Worm (Caenorhabditis elegans) whole organism, L4/young adult: ENCODE results near the gene R02E4.2.

Experiments used
- W03F9.2 ChIP-seq: fragments of 150-350 bp; optimal IDR thresholded peaks from 2 replicates; lab custom pipeline; 2014; ENCODE audit warnings: missing biosample characterization, missing genetic modification characterization
- dao-5 ChIP-seq: sonication (generic microtip); optimal IDR thresholded peaks from 2 replicates; lab custom pipeline; 2016; ENCODE audit warnings: missing genotype, missing genetic modification characterization, moderate library complexity, missing compliant biosample characterization
- him-1 ChIP-seq: sonication (generic microtip); optimal IDR thresholded peaks from 2 replicates; lab custom pipeline; 2016; ENCODE audit warnings: missing genotype, missing genetic modification reagents, missing genetic modification characterization, missing compliant biosample characterization

Gene R02E4.2

ce11 chrX:4139593-4140565 lies 32.6 kb downstream of the R02E4.2 start, which contains the start of gene ZK470.4:
TSS of gene ZK470.4 (minus strand) at chrX:4139767.
- TF ChIP-seq him-1 (tag; lab: Kevin White, UChicago) (no peak), W03F9.2 (peak; percentile 11)

- TF ChIP-seq dao-5 (tag; lab: Kevin White, UChicago) = no peak
- TF ChIP-seq him-1 (tag; lab: Kevin White, UChicago) = no peak
- no peak for TF ChIP-seq W03F9.2
Observed at ce11 chrX:4140755-4141417, 33.6 kb downstream of the R02E4.2 start.

ce11 chrX:4142202-4142601 lies 34.9 kb downstream of the R02E4.2 start:
- TF ChIP-seq W03F9.2 (no peak), him-1 (tag; lab: Kevin White, UChicago) (no peak), dao-5 (tag; lab: Kevin White, UChicago) (no peak)

ce11 chrX:4142648-4143259 lies 35.5 kb downstream of the R02E4.2 start:
- TF ChIP-seq W03F9.2 (no peak), dao-5 (tag; lab: Kevin White, UChicago) (no peak), him-1 (tag; lab: Kevin White, UChicago) (no peak)

ce11 chrX:4143260-4144018 lies 36.2 kb downstream of the R02E4.2 start:
- TF ChIP-seq him-1 (tag; lab: Kevin White, UChicago) (no peak), dao-5 (tag; lab: Kevin White, UChicago) (no peak), W03F9.2 (no peak)

ce11 chrX:4144136-4144781 lies 37.0 kb downstream of the R02E4.2 start:
- TF ChIP-seq W03F9.2 (no peak), dao-5 (tag; lab: Kevin White, UChicago) (no peak), him-1 (tag; lab: Kevin White, UChicago) (no peak)

- TF ChIP-seq him-1 (tag; lab: Kevin White, UChicago) (peak; percentile 82), W03F9.2 (no peak), dao-5 (tag; lab: Kevin White, UChicago) (peak; percentile 50)
Observed at ce11 chrX:4145051-4145826, 38.0 kb downstream of the R02E4.2 start.

- no peak for TF ChIP-seq dao-5 (tag; lab: Kevin White, UChicago)
- TF ChIP-seq W03F9.2 = no peak
- TF ChIP-seq him-1 (tag; lab: Kevin White, UChicago) = no peak
Observed at ce11 chrX:4146046-4146445, 38.8 kb downstream of the R02E4.2 start.

ce11 chrX:4146798-4147543 lies 39.7 kb downstream of the R02E4.2 start:
- TF ChIP-seq him-1 (tag; lab: Kevin White, UChicago) = no peak
- TF ChIP-seq W03F9.2 = no peak
- TF ChIP-seq dao-5 (tag; lab: Kevin White, UChicago) = no peak

- TF ChIP-seq dao-5 (tag; lab: Kevin White, UChicago) (no peak), him-1 (tag; lab: Kevin White, UChicago) (peak; percentile 20), W03F9.2 (peak; percentile 14)
Observed at ce11 chrX:4147600-4148448, 40.6 kb downstream of the R02E4.2 start.
